Worm (Caenorhabditis elegans) whole organism, late embryonic: ENCODE measurements around the gene dod-22.

Experiments
- F13H6.1 ChIP-seq: sonication (generic microtip); optimal IDR thresholded peaks from 2 replicates; lab custom pipeline; 2016; ENCODE audit warnings: missing genetic modification characterization, missing compliant biosample characterization
- ceh-14 ChIP-seq: sonication (generic microtip); optimal IDR thresholded peaks from 2 replicates; lab custom pipeline; 2016; ENCODE audit warnings: missing genotype, missing genetic modification characterization, missing compliant biosample characterization
- ceh-24 ChIP-seq: sonication (generic microtip); optimal IDR thresholded peaks from 2 replicates; lab custom pipeline; 2016; ENCODE audit warnings: mild to moderate bottlenecking, missing genetic modification characterization, missing compliant biosample characterization
- ceh-9 ChIP-seq: sonication (generic microtip); optimal IDR thresholded peaks from 2 replicates; lab custom pipeline; 2016; ENCODE audit warnings: mild to moderate bottlenecking, missing genetic modification characterization, inconsistent platforms, missing compliant biosample characterization
- lin-11 ChIP-seq: fragments of 200-800 bp; sonication (Bioruptor generic); optimal IDR thresholded peaks from 2 replicates; lab custom pipeline; 2018; ENCODE audit warnings: mild to moderate bottlenecking, missing genetic modification characterization, missing compliant biosample characterization
- madf-2 ChIP-seq: sonication (generic microtip); optimal IDR thresholded peaks from 2 replicates; lab custom pipeline; 2017; ENCODE audit warnings: missing genetic modification characterization, missing compliant biosample characterization
- mec-3 ChIP-seq: sonication (generic microtip); optimal IDR thresholded peaks from 2 replicates; lab custom pipeline; 2016; ENCODE audit warnings: borderline replicate concordance, missing genetic modification characterization, missing compliant biosample characterization
- pha-4 ChIP-seq: fragments of 150-350 bp; optimal IDR thresholded peaks from 2 replicates; lab custom pipeline; 2018; ENCODE audit warnings: missing biosample characterization, missing genetic modification reagents, missing genetic modification characterization
- pqm-1 ChIP-seq: sonication (generic microtip); optimal IDR thresholded peaks from 2 replicates; lab custom pipeline; 2016; ENCODE audit warnings: missing genetic modification characterization, missing compliant biosample characterization
- ref-2 ChIP-seq: sonication (generic microtip); optimal IDR thresholded peaks from 2 replicates; lab custom pipeline; 2016; ENCODE audit warnings: missing genetic modification characterization, missing compliant biosample characterization
- syd-9 ChIP-seq: sonication (generic microtip); optimal IDR thresholded peaks from 2 replicates; lab custom pipeline; 2016; ENCODE audit warnings: mild to moderate bottlenecking, missing genetic modification characterization, moderate library complexity, missing compliant biosample characterization
- tbx-7 ChIP-seq: sonication (generic microtip); optimal IDR thresholded peaks from 2 replicates; lab custom pipeline; 2016; ENCODE audit warnings: missing genotype, missing genetic modification characterization, missing compliant biosample characterization

ce11 chrIV:12964648-12965047 lies 526 bp upstream of the dod-22 start:
- TF ChIP-seq pha-4 (tag; lab: Kevin White, UChicago) (no peak), ref-2 (tag; lab: Kevin White, UChicago) (no peak), mec-3 (tag; lab: Kevin White, UChicago) (no peak), tbx-7 (tag; lab: Kevin White, UChicago) (no peak), ceh-24 (tag; lab: Kevin White, UChicago) (no peak), lin-11 (no peak), ceh-14 (tag; lab: Kevin White, UChicago) (no peak), F13H6.1 (no peak), madf-2 (tag; lab: Kevin White, UChicago) (no peak), ceh-9 (tag; lab: Kevin White, UChicago) (no peak), pqm-1 (tag; lab: Kevin White, UChicago) (no peak), syd-9 (tag; lab: Kevin White, UChicago) (no peak)
